Worm (Caenorhabditis elegans) whole organism, L4/young adult: Measurements from ENCODE around the gene asm-2.

Experiments used
- W03F9.2 ChIP-seq: fragments of 150-350 bp; optimal IDR thresholded peaks from 2 replicates; lab custom pipeline; 2014; ENCODE audit warnings: missing biosample characterization, missing genetic modification characterization
- dao-5 ChIP-seq: sonication (generic microtip); optimal IDR thresholded peaks from 2 replicates; lab custom pipeline; 2016; ENCODE audit warnings: missing genotype, missing genetic modification characterization, moderate library complexity, missing compliant biosample characterization
- him-1 ChIP-seq: sonication (generic microtip); optimal IDR thresholded peaks from 2 replicates; lab custom pipeline; 2016; ENCODE audit warnings: missing genotype, missing genetic modification reagents, missing genetic modification characterization, missing compliant biosample characterization

DNA sequence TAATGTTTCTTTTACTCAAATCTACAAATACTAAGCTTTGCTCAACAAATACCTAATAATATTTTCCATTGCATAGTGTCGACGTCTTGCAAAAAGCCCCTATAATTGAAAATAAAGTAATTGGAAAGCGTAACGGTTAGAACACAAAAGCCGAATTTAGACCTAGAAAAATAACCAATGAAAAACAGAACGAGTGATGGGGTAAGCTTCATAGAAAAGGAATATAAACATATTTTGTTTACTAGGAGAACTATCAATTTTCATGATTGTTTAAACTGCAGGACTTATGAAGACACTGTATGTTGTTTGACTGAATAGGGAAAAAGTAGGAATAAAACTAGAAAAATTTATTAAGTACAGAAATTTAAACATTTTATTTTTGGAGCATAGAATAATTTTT is 37.8 kb downstream of the asm-2 start, which contains the start of gene F38B2.3:
- TF ChIP-seq him-1 (tag; lab: Kevin White, UChicago): no peak
- TF ChIP-seq W03F9.2 (tag; lab: Kevin White, UChicago): no peak
- TF ChIP-seq dao-5 (tag; lab: Kevin White, UChicago): no peak
